Worm (Caenorhabditis elegans) whole organism, L2 larva: Measurements from ENCODE around the gene ZK822.9.
A peak's percentile ranks its signal among the peaks of the same experiment; 100 is the strongest.

ENCODE experiments used
- C34F6.9 ChIP-seq: fragments of 150-350 bp; optimal IDR thresholded peaks from 2 replicates; lab custom pipeline; 2014; ENCODE audit warnings: missing biosample characterization, missing genetic modification characterization
- R02D3.7 ChIP-seq: fragments of 150-350 bp; optimal IDR thresholded peaks from 2 replicates; lab custom pipeline; 2014; ENCODE audit warnings: missing biosample characterization, missing genetic modification characterization
- Y55F3AM.14 ChIP-seq: fragments of 200-800 bp; sonication (Bioruptor generic); optimal IDR thresholded peaks from 2 replicates; lab custom pipeline; 2018; ENCODE audit warnings: mild to moderate bottlenecking, missing genetic modification characterization, missing compliant biosample characterization
- ZK546.5 ChIP-seq: sonication (generic microtip); optimal IDR thresholded peaks from 2 replicates; lab custom pipeline; 2017; ENCODE audit warnings: missing biosample characterization, missing genetic modification characterization
- alr-1 ChIP-seq: fragments of 150-350 bp; optimal IDR thresholded peaks from 2 replicates; lab custom pipeline; 2014; ENCODE audit warnings: missing biosample characterization, missing genetic modification characterization
- aly-2 ChIP-seq: fragments of 150-350 bp; optimal IDR thresholded peaks from 2 replicates; lab custom pipeline; 2014; ENCODE audit warnings: missing biosample characterization, missing genetic modification characterization
- blmp-1 ChIP-seq: sonication (generic microtip); optimal IDR thresholded peaks from 2 replicates; lab custom pipeline; 2017; ENCODE audit warnings: missing genetic modification characterization, mild to moderate bottlenecking, missing compliant biosample characterization, antibody characterized with exemption, moderate library complexity; ENCODE audit not compliant: insufficient read depth
- ceh-16 ChIP-seq: fragments of 150-350 bp; optimal IDR thresholded peaks from 2 replicates; lab custom pipeline; 2014; ENCODE audit warnings: missing biosample characterization, missing genetic modification characterization
- egl-27 ChIP-seq: sonication (generic microtip); optimal IDR thresholded peaks from 3 replicates; lab custom pipeline; 2017; ENCODE audit warnings: missing biosample characterization, missing genetic modification reagents, missing genetic modification characterization
- elt-1 ChIP-seq: fragments of 150-350 bp; optimal IDR thresholded peaks from 2 replicates; lab custom pipeline; 2014; ENCODE audit warnings: missing biosample characterization, missing genetic modification characterization
- elt-3 ChIP-seq: sonication (generic microtip); optimal IDR thresholded peaks from 2 replicates; lab custom pipeline; 2017; ENCODE audit warnings: missing biosample characterization, missing genetic modification characterization
- fos-1 ChIP-seq: fragments of 150-350 bp; optimal IDR thresholded peaks from 2 replicates; lab custom pipeline; 2014; ENCODE audit warnings: missing biosample characterization, missing genetic modification characterization
- gmeb-1 ChIP-seq: fragments of 150-350 bp; optimal IDR thresholded peaks from 2 replicates; lab custom pipeline; 2014; ENCODE audit warnings: missing biosample characterization, missing genetic modification characterization
- lin-13 ChIP-seq: fragments of 150-350 bp; optimal IDR thresholded peaks from 2 replicates; lab custom pipeline; 2014; ENCODE audit warnings: missing biosample characterization, missing genetic modification reagents, missing genetic modification characterization
- lin-39 ChIP-seq: fragments of 150-350 bp; optimal IDR thresholded peaks from 2 replicates; lab custom pipeline; 2014; ENCODE audit warnings: missing biosample characterization, missing genetic modification reagents, missing genetic modification characterization
- lsy-2 ChIP-seq, 2 experiments: fragments of 150-350 bp in 1 of 2; sonication (generic microtip) in 1 of 2; optimal IDR thresholded peaks; 2 replicates each; lab custom pipeline; 2014 to 2017; ENCODE audit warnings: missing biosample characterization in 2 of 2, missing genetic modification characterization in 2 of 2
- mab-5 ChIP-seq: fragments of 150-350 bp; optimal IDR thresholded peaks from 2 replicates; lab custom pipeline; 2014; ENCODE audit warnings: missing biosample characterization, missing genetic modification characterization
- mdl-1 ChIP-seq, 2 experiments: fragments of 150-350 bp in 1 of 2; sonication (generic microtip) in 1 of 2; optimal IDR thresholded peaks; 2 replicates each; lab custom pipeline; 2017; ENCODE audit warnings: missing biosample characterization in 2 of 2, missing genetic modification characterization in 2 of 2
- nhr-11 ChIP-seq: fragments of 150-350 bp; optimal IDR thresholded peaks from 2 replicates; lab custom pipeline; 2014; ENCODE audit warnings: missing biosample characterization, missing genetic modification characterization
- nhr-12 ChIP-seq: fragments of 150-350 bp; optimal IDR thresholded peaks from 2 replicates; lab custom pipeline; 2014; ENCODE audit warnings: missing biosample characterization, missing genetic modification characterization
- nhr-129 ChIP-seq: fragments of 150-350 bp; optimal IDR thresholded peaks from 2 replicates; lab custom pipeline; 2014; ENCODE audit warnings: missing biosample characterization, missing genetic modification characterization
- nhr-21 ChIP-seq: fragments of 150-350 bp; optimal IDR thresholded peaks from 2 replicates; lab custom pipeline; 2014; ENCODE audit warnings: missing biosample characterization, missing genetic modification characterization
- nhr-23 ChIP-seq: fragments of 150-350 bp; optimal IDR thresholded peaks from 2 replicates; lab custom pipeline; 2014; ENCODE audit warnings: missing biosample characterization, missing genetic modification reagents, missing genetic modification characterization
- nhr-237 ChIP-seq: fragments of 150-350 bp; optimal IDR thresholded peaks from 2 replicates; lab custom pipeline; 2014; ENCODE audit warnings: missing biosample characterization, missing genetic modification characterization
- nhr-77 ChIP-seq: fragments of 150-350 bp; optimal IDR thresholded peaks from 2 replicates; lab custom pipeline; 2014; ENCODE audit warnings: missing biosample characterization, missing genetic modification characterization
- sma-3 ChIP-seq: sonication (generic microtip); optimal IDR thresholded peaks from 2 replicates; lab custom pipeline; 2016; ENCODE audit warnings: missing genetic modification reagents, missing genetic modification characterization, missing compliant biosample characterization
- sma-9 ChIP-seq, 2 experiments: fragments of 150-350 bp in 1 of 2; sonication (generic microtip) in 1 of 2; optimal IDR thresholded peaks; 2 replicates each; lab custom pipeline; 2014 to 2016; ENCODE audit warnings: missing genetic modification characterization in 2 of 2, mild to moderate bottlenecking in 1 of 2, missing biosample characterization in 1 of 2, missing compliant biosample characterization in 1 of 2, missing genetic modification reagents in 1 of 2, moderate library complexity in 1 of 2
- unc-39 ChIP-seq: fragments of 150-350 bp; optimal IDR thresholded peaks from 2 replicates; lab custom pipeline; 2014; ENCODE audit warnings: missing biosample characterization, missing genetic modification characterization
- unc-55 ChIP-seq: fragments of 150-350 bp; sonication (generic microtip); optimal IDR thresholded peaks from 3 replicates; lab custom pipeline; 2014; ENCODE audit warnings: missing biosample characterization, missing genetic modification reagents, missing genetic modification characterization
- zag-1 ChIP-seq: fragments of 150-350 bp; optimal IDR thresholded peaks from 2 replicates; lab custom pipeline; 2014; ENCODE audit warnings: missing biosample characterization, missing genetic modification characterization
- ztf-4 ChIP-seq: fragments of 150-350 bp; optimal IDR thresholded peaks from 2 replicates; lab custom pipeline; 2014; ENCODE audit warnings: missing biosample characterization, missing genetic modification characterization

ZK822.9 gene

DNA sequence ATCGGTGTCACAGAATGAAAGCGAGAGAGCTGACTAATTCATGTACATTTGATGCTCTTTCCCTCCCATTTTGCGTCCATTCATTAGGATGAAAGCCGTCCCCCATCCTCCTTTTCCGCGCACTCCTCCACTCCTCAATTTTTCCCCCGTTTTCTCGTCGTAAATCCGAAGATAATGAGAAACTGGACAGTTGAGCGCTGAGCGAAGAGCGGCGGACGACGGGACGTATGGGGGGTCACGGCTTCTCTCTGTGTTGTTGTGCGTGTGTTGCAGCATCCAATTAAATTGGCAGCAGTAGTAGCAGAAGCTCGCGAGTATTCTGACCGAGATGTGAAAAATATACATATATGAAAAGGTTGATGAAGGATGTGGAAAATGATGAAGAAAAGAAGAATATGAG lies 43.8 kb upstream of the ZK822.9 start:
- no peak for TF ChIP-seq aly-2
- no peak for TF ChIP-seq nhr-77 (tag; lab: Kevin White, UChicago)
- TF ChIP-seq nhr-11 (tag; lab: Kevin White, UChicago): no peak
- no peak for TF ChIP-seq lsy-2 (tag; optimal IDR thresholded peaks at IDR 0.05; lab: Kevin White, UChicago)
- TF ChIP-seq nhr-237: no peak
- TF ChIP-seq zag-1 (tag; lab: Kevin White, UChicago): no peak

DNA sequence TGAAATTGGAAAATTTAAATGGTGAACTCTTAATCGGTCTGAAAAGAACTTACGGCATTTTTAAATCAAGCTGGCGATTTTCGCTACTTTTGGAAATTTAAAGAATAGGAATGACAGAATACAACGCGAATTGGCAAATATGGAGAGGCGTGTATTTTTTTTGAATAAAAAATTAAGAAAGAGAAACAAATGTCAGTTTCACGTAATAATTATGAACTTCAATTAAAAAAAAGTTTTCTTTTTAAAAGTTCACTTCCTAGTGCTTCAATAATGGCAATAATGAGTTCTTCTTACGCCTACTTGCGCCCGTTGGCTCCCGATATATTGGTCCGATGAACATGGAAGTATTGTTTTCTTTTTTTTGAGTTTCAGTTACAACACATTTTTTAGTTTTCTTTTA lies 38.1 kb upstream of the ZK822.9 start, which contains the start of gene pph-2:
pph-2 (minus strand) TSS at position 101 of the 400 bp plus-strand sequence.
- TF ChIP-seq unc-55 (no peak), sma-9 (GFP tag; optimal IDR thresholded peaks at IDR 0.05; lab: Kevin White, UChicago) (no peak), sma-9 (tag; optimal IDR thresholded peaks at IDR 0.05; lab: Kevin White, UChicago) (no peak), nhr-129 (tag; lab: Kevin White, UChicago) (no peak), nhr-21 (tag; lab: Kevin White, UChicago) (no peak), mdl-1 (tag; optimal IDR thresholded peaks at IDR 0.05; lab: Kevin White, UChicago) (no peak)

DNA sequence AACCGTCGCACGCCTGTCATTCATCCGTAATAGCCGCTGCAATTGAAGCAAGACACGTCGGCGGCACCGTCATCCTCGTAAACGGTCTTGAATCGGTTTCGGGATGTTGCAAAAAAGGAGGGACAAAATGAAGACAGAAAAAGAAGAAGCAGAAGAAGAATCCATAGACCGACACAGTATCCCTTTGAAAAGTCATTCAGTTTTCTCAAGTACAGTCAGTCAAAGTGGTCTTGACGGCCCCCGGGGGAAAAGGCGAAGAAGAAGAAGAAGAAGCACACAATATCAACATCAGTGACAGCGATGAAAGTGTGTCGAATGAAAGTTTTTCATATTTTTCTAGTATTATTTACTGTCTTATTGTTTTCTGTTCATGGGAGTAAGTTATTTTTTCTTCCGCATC lies 37.5 kb upstream of the ZK822.9 start, which contains the start of gene cutl-27:
cutl-27 (plus strand) TSS at position 301 of the 400 bp plus-strand sequence.
- TF ChIP-seq R02D3.7 (no peak), nhr-237 (no peak), sma-9 (GFP tag; optimal IDR thresholded peaks at IDR 0.05; lab: Kevin White, UChicago) (no peak), sma-9 (tag; optimal IDR thresholded peaks at IDR 0.05; lab: Kevin White, UChicago) (no peak), ztf-4 (tag; lab: Kevin White, UChicago) (no peak)
- TF ChIP-seq, all 48 proteins: peak for 0

DNA sequence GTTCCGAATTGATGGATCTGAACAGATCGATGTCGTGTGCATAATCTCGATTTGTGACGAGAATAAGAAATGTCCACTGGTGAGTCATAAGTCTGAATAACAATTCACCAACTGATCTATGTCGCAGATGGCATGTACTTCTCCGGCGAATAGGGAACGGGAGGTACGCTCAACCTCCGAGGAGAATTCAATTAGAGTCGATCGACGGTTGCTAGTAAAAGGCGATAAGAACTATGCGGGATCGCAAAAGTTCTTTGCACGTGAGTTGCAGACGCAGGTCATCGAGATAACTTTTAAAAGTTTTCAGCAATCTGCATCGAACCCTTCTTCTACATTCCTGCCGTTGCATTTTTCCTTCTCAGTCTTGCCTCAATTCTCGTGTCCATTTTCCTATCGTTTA lies 33.2 kb upstream of the ZK822.9 start:
- TF ChIP-seq sma-9 (GFP tag; optimal IDR thresholded peaks at IDR 0.05; lab: Kevin White, UChicago): peak; percentile 58
- no peak for TF ChIP-seq sma-9 (tag; optimal IDR thresholded peaks at IDR 0.05; lab: Kevin White, UChicago)
- peak; percentile 73 for TF ChIP-seq ceh-16 (tag; lab: Kevin White, UChicago)
- TF ChIP-seq egl-27 (tag; lab: Kevin White, UChicago): no peak
- TF ChIP-seq elt-1 (tag; lab: Kevin White, UChicago): peak; percentile 67
- TF ChIP-seq C34F6.9: no peak

DNA sequence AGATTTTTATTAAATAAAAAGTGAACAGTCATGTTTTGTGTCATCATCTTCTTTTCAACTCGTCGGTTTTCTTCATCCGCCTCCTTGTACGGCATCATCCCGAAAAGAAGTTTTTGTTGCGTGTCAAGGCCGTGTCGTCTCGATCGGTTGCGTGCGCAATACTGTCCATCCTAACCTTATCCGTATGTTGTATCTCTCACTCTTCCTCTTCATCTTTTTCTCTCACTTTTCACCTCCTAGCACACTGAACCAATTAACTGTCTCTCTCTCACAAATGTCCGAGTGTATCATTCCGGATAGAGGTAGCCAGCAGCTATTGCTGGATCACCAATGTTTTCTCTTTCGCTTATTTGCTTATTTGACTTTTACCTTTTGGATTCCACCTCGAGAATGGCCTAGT lies 32.3 kb upstream of the ZK822.9 start:
- TF ChIP-seq fos-1 (peak; percentile 9), nhr-12 (no peak), nhr-129 (tag; lab: Kevin White, UChicago) (no peak), unc-39 (no peak), blmp-1 (tag; lab: Kevin White, UChicago) (peak; percentile 62), nhr-21 (tag; lab: Kevin White, UChicago) (peak; percentile 48), sma-9 (GFP tag; optimal IDR thresholded peaks at IDR 0.05; lab: Kevin White, UChicago) (peak; percentile 15), sma-9 (tag; optimal IDR thresholded peaks at IDR 0.05; lab: Kevin White, UChicago) (no peak)

DNA sequence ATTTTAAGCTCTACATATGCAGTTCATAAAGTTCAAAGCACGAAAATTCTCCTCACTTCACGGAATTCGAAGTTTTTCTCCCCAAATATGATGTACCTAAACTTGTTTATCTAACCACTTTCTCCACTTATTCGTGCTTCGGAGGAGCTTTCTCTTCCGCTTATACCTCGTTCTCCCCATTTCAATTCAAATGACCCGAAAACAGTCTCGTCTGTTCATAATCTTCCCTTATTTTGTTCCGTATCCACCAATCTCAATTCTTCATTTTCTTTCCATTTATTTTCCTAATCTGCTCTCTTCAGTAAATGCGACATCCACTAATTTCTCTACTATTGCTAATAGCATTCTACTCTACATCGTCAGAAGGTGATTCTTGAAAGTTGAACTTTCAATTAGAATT lies 30.4 kb upstream of the ZK822.9 start, which contains the start of gene let-653:
let-653 (plus strand) TSS at position 301 of the 400 bp plus-strand sequence.
- no peak for TF ChIP-seq fos-1
- TF ChIP-seq elt-1 (tag; lab: Kevin White, UChicago): no peak
- no peak for TF ChIP-seq alr-1 (tag; lab: Kevin White, UChicago)
- TF ChIP-seq unc-39: no peak
- TF ChIP-seq ZK546.5 (tag; lab: Kevin White, UChicago): no peak
- no peak for TF ChIP-seq nhr-23
- no peak for TF ChIP-seq sma-3 (GFP tag; lab: Kevin White, UChicago)
- no peak for TF ChIP-seq mab-5 (tag; lab: Kevin White, UChicago)
- TF ChIP-seq Y55F3AM.14 (GFP tag; lab: Kevin White, UChicago): no peak
- TF ChIP-seq blmp-1 (tag; lab: Kevin White, UChicago): no peak
- no peak for TF ChIP-seq lin-39
- no peak for TF ChIP-seq sma-9 (GFP tag; optimal IDR thresholded peaks at IDR 0.05; lab: Kevin White, UChicago)
- no peak for TF ChIP-seq sma-9 (tag; optimal IDR thresholded peaks at IDR 0.05; lab: Kevin White, UChicago)
- TF ChIP-seq nhr-77 (tag; lab: Kevin White, UChicago): no peak
- no peak for TF ChIP-seq mdl-1 (tag; optimal IDR thresholded peaks at IDR 0.05; lab: Kevin White, UChicago)
- no peak for TF ChIP-seq gmeb-1 (tag; lab: Kevin White, UChicago)
- no peak for TF ChIP-seq elt-3 (tag; lab: Kevin White, UChicago)
- TF ChIP-seq lin-13 (GFP tag; lab: Kevin White, UChicago): no peak
